Worm (Caenorhabditis elegans): ENCODE results near the gene B0563.6.

- TF ChIP-seq ama-1 (optimal IDR thresholded peaks at IDR 0.05) (no peak), lin-39 (tag; optimal IDR thresholded peaks at IDR 0.05) (no peak), nhr-237 (tag; optimal IDR thresholded peaks at IDR 0.05) (no peak), ZK546.5 (tag; optimal IDR thresholded peaks at IDR 0.05) (no peak), nfya-1 (tag; optimal IDR thresholded peaks at IDR 0.05; ENCODE audit: insufficient read depth) (no peak), nhr-77 (tag; optimal IDR thresholded peaks at IDR 0.05) (no peak), pha-4 (tag; optimal IDR thresholded peaks at IDR 0.05) (no peak), egl-27 (tag; optimal IDR thresholded peaks at IDR 0.05) (no peak), fkh-10 (GFP tag; optimal IDR thresholded peaks at IDR 0.05) (no peak), ztf-11 (tag; optimal IDR thresholded peaks at IDR 0.05) (no peak), aly-2 (tag; optimal IDR thresholded peaks at IDR 0.05) (no peak)
Measured at ce11 chrX:9194081-9194480, 56.6 kb downstream of the B0563.6 start.

Measured in whole organism, L3 larva.